Worm (Caenorhabditis elegans) whole organism, early embryonic: ENCODE data around the gene C28G1.6.

Experiments
- B0310.2 ChIP-seq: sonication (generic microtip); optimal IDR thresholded peaks from 2 replicates; lab custom pipeline; 2016; ENCODE audit warnings: mild to moderate bottlenecking, missing genetic modification characterization, missing compliant biosample characterization
- F13C5.2 ChIP-seq: sonication (generic microtip); optimal IDR thresholded peaks from 2 replicates; lab custom pipeline; 2017; ENCODE audit warnings: mild to moderate bottlenecking, missing genetic modification characterization, inconsistent platforms, missing compliant biosample characterization
- aly-1 ChIP-seq: sonication (generic microtip); optimal IDR thresholded peaks from 2 replicates; lab custom pipeline; 2016; ENCODE audit warnings: missing genetic modification characterization, missing compliant biosample characterization
- ama-1 ChIP-seq: fragments of 150-350 bp; optimal IDR thresholded peaks from 2 replicates; lab custom pipeline; 2014
- ceh-13 ChIP-seq: fragments of 200-800 bp; sonication (Bioruptor generic); optimal IDR thresholded peaks from 2 replicates; lab custom pipeline; 2018; ENCODE audit warnings: mild to moderate bottlenecking, missing genetic modification characterization, missing compliant biosample characterization
- ceh-36 ChIP-seq: sonication (generic microtip); optimal IDR thresholded peaks from 2 replicates; lab custom pipeline; 2016; ENCODE audit warnings: missing genetic modification characterization, inconsistent platforms, missing compliant biosample characterization
- ets-7 ChIP-seq: sonication (generic microtip); optimal IDR thresholded peaks from 2 replicates; lab custom pipeline; 2016; ENCODE audit warnings: missing genotype, missing genetic modification characterization, missing compliant biosample characterization
- flt-1 ChIP-seq: fragments of 200-800 bp; sonication (Bioruptor generic); IDR thresholded peaks from 2 replicates; pipeline ENCODE4 v1.3.6; 2022; ENCODE audit warnings: missing genetic modification characterization, missing compliant biosample characterization
- hmbx-1 ChIP-seq: sonication (generic microtip); optimal IDR thresholded peaks from 2 replicates; lab custom pipeline; 2016; ENCODE audit warnings: mild to moderate bottlenecking, missing genetic modification characterization, missing compliant biosample characterization
- hmg-4 ChIP-seq: fragments of 200-800 bp; sonication (Bioruptor generic); optimal IDR thresholded peaks from 2 replicates; lab custom pipeline; 2018; ENCODE audit warnings: mild to moderate bottlenecking, missing genetic modification characterization, missing compliant biosample characterization
- hnd-1 ChIP-seq: sonication (generic microtip); optimal IDR thresholded peaks from 2 replicates; lab custom pipeline; 2016; ENCODE audit warnings: missing genetic modification characterization, missing compliant biosample characterization
- pes-1 ChIP-seq: fragments of 200-800 bp; sonication (Bioruptor generic); IDR thresholded peaks from 2 replicates; pipeline ENCODE4 v1.3.6; 2022; ENCODE audit warnings: missing genetic modification reagents, missing genetic modification characterization, missing compliant biosample characterization
- scrt-1 ChIP-seq: fragments of 200-800 bp; sonication (Bioruptor generic); IDR thresholded peaks from 2 replicates; pipeline ENCODE4 v1.3.6; 2022; ENCODE audit warnings: missing genetic modification characterization, missing compliant biosample characterization
- sea-1 ChIP-seq: fragments of 200-800 bp; sonication (Bioruptor generic); conservative IDR thresholded peaks from 2 replicates; pipeline ENCODE4 v1.3.6; 2022; ENCODE audit warnings: missing genetic modification characterization, missing compliant biosample characterization
- tbx-11 ChIP-seq: fragments of 200-800 bp; sonication (Bioruptor generic); IDR thresholded peaks from 2 replicates; pipeline ENCODE4 v1.3.6; 2022; ENCODE audit warnings: missing genetic modification characterization, missing compliant biosample characterization
- tbx-37 ChIP-seq: fragments of 200-800 bp; sonication (Bioruptor generic); conservative IDR thresholded peaks from 2 replicates; pipeline ENCODE4 v1.3.6; 2022; ENCODE audit warnings: missing genetic modification reagents, missing genetic modification characterization, missing compliant biosample characterization
- tra-4 ChIP-seq: sonication (generic microtip); optimal IDR thresholded peaks from 2 replicates; lab custom pipeline; 2017; ENCODE audit warnings: missing genetic modification characterization, missing compliant biosample characterization

The C28G1.6 gene

ce11 chrX:8806070-8806799 lies 24.8 kb downstream of the C28G1.6 start, which contains the start of gene R04E5.8:
Gene R04E5.8, minus strand, starts transcription at chrX:8806120.
- TF ChIP-seq tbx-37 (no peak), hmg-4 (GFP tag; lab: Kevin White, UChicago) (peak; percentile 33)

- no peak for TF ChIP-seq F13C5.2 (tag; lab: Kevin White, UChicago)
- no peak for TF ChIP-seq sea-1
- TF ChIP-seq scrt-1, result no peak
- peak; percentile 30 for TF ChIP-seq hmg-4 (GFP tag; lab: Kevin White, UChicago)
- no peak for TF ChIP-seq tra-4
- TF ChIP-seq ceh-36 (tag; lab: Kevin White, UChicago), result no peak
Measured at ce11 chrX:8805475-8805874, 25.6 kb downstream of the C28G1.6 start.

- TF ChIP-seq ets-7 (no peak), sea-1 (no peak)
Measured at ce11 chrX:8800983-8801382, 30.1 kb downstream of the C28G1.6 start.

ce11 chrX:8800355-8800754 lies 30.7 kb downstream of the C28G1.6 start:
- TF ChIP-seq ceh-36 (tag; lab: Kevin White, UChicago) (no peak), ceh-13 (GFP tag; lab: Kevin White, UChicago) (no peak), pes-1 (no peak), hnd-1 (tag; lab: Kevin White, UChicago) (no peak), hmg-4 (GFP tag; lab: Kevin White, UChicago) (no peak), scrt-1 (no peak), flt-1 (GFP tag; lab: Robert Waterston, UW) (no peak), ama-1 (no peak), aly-1 (no peak), hmbx-1 (tag; lab: Kevin White, UChicago) (no peak), B0310.2 (no peak), F13C5.2 (tag; lab: Kevin White, UChicago) (no peak), tbx-37 (no peak), ets-7 (no peak), tra-4 (no peak), sea-1 (no peak), tbx-11 (GFP tag; lab: Robert Waterston, UW) (no peak)

ce11 chrX:8799925-8800324 lies 31.1 kb downstream of the C28G1.6 start:
- TF ChIP-seq B0310.2, result no peak
- TF ChIP-seq aly-1, result no peak
- no peak for TF ChIP-seq ama-1
- TF ChIP-seq pes-1, result no peak
- TF ChIP-seq hmg-4 (GFP tag; lab: Kevin White, UChicago), result no peak
- no peak for TF ChIP-seq scrt-1
- TF ChIP-seq flt-1 (GFP tag; lab: Robert Waterston, UW), result no peak

- no peak for TF ChIP-seq hmg-4 (GFP tag; lab: Kevin White, UChicago)
- no peak for TF ChIP-seq scrt-1
- no peak for TF ChIP-seq pes-1
- TF ChIP-seq flt-1 (GFP tag; lab: Robert Waterston, UW), result no peak
- TF ChIP-seq aly-1, result no peak
- TF ChIP-seq B0310.2, result no peak
- TF ChIP-seq ceh-36 (tag; lab: Kevin White, UChicago), result no peak
- TF ChIP-seq tbx-11 (GFP tag; lab: Robert Waterston, UW), result no peak
- TF ChIP-seq hmbx-1 (tag; lab: Kevin White, UChicago), result no peak
Measured at ce11 chrX:8797653-8798052, 33.4 kb downstream of the C28G1.6 start.

- TF ChIP-seq aly-1, result no peak
- 0 out of 2 replicates have a peak, but pooled peaks have one; percentile 27 for TF ChIP-seq sea-1
- TF ChIP-seq pes-1, result peak; percentile 72
Measured at ce11 chrX:8796699-8797282, 34.3 kb downstream of the C28G1.6 start, which contains the start of gene R04E5.7. Gene R04E5.7, minus strand, starts transcription at chrX:8797262.

- TF ChIP-seq B0310.2, result no peak
- no peak for TF ChIP-seq sea-1
- TF ChIP-seq ceh-13 (GFP tag; lab: Kevin White, UChicago), result no peak
- no peak for TF ChIP-seq ceh-36 (tag; lab: Kevin White, UChicago)
- TF ChIP-seq tbx-11 (GFP tag; lab: Robert Waterston, UW), result no peak
- TF ChIP-seq hmbx-1 (tag; lab: Kevin White, UChicago), result no peak
- TF ChIP-seq ama-1, result no peak
- no peak for TF ChIP-seq scrt-1
- TF ChIP-seq F13C5.2 (tag; lab: Kevin White, UChicago), result no peak
- no peak for TF ChIP-seq tra-4
- no peak for TF ChIP-seq ets-7
- TF ChIP-seq tbx-37, result no peak
- TF ChIP-seq hmg-4 (GFP tag; lab: Kevin White, UChicago), result no peak
- no peak for TF ChIP-seq aly-1
- TF ChIP-seq hnd-1 (tag; lab: Kevin White, UChicago), result no peak
Measured at ce11 chrX:8791821-8792220, 39.2 kb downstream of the C28G1.6 start, which contains the start of gene chup-1. Gene chup-1, plus strand, starts transcription at chrX:8792160.

- TF ChIP-seq hmg-4 (GFP tag; lab: Kevin White, UChicago) (no peak), ets-7 (no peak), hnd-1 (tag; lab: Kevin White, UChicago) (no peak), tbx-11 (GFP tag; lab: Robert Waterston, UW) (no peak), B0310.2 (no peak), ceh-13 (GFP tag; lab: Kevin White, UChicago) (no peak), sea-1 (no peak), hmbx-1 (tag; lab: Kevin White, UChicago) (no peak), tra-4 (no peak), scrt-1 (no peak)
Measured at ce11 chrX:8790093-8790492, 41.0 kb downstream of the C28G1.6 start.
